Fruit fly (Drosophila melanogaster) whole organism, adult: ENCODE results near the gene Herp.
A peak's percentile ranks its signal among the peaks of the same experiment; 100 is the strongest.

Source experiments
- CG11617 ChIP-seq: fragments of 200-800 bp; sonication (Bioruptor generic); optimal IDR thresholded peaks from 2 replicates; lab custom pipeline; 2017; ENCODE audit warnings: mild to moderate bottlenecking, missing biosample characterization, missing genetic modification reagents, missing genetic modification characterization
- CG33017 ChIP-seq: fragments of 200-800 bp; sonication (Bioruptor generic); optimal IDR thresholded peaks from 2 replicates; lab custom pipeline; 2018; ENCODE audit warnings: missing biosample characterization, mild to moderate bottlenecking, missing genetic modification characterization, moderate library complexity
- CG7045 ChIP-seq: fragments of 200-800 bp; sonication (Bioruptor generic); optimal IDR thresholded peaks from 2 replicates; lab custom pipeline; 2017; ENCODE audit warnings: missing biosample characterization, mild to moderate bottlenecking, missing genetic modification characterization
- CG7101 ChIP-seq: fragments of 200-800 bp; sonication (Bioruptor generic); optimal IDR thresholded peaks from 2 replicates; lab custom pipeline; 2018; ENCODE audit warnings: missing biosample characterization, mild to moderate bottlenecking, missing genetic modification characterization, moderate library complexity
- Crg-1 ChIP-seq: fragments of 200-800 bp; sonication (Bioruptor generic); optimal IDR thresholded peaks from 2 replicates; lab custom pipeline; 2016; ENCODE audit warnings: missing biosample characterization, missing genetic modification characterization
- bab1 ChIP-seq: fragments of 200-800 bp; sonication (Bioruptor generic); optimal IDR thresholded peaks from 3 replicates; lab custom pipeline; 2019; ENCODE audit warnings: missing biosample characterization, mild to moderate bottlenecking, missing genetic modification characterization, moderate library complexity
- kay ChIP-seq: fragments of 200-800 bp; sonication (Bioruptor generic); peaks from one replicate; lab custom pipeline; 2016; ENCODE audit warnings: missing biosample characterization, missing genetic modification characterization, borderline replicate concordance
- pad ChIP-seq: fragments of 200-800 bp; sonication (Bioruptor generic); optimal IDR thresholded peaks from 3 replicates; lab custom pipeline; 2017; ENCODE audit warnings: missing biosample characterization, missing genetic modification characterization, mild to moderate bottlenecking, moderate library complexity, missing genetic modification reagents
- tj ChIP-seq: fragments of 200-800 bp; sonication (Bioruptor generic); optimal IDR thresholded peaks from 3 replicates; lab custom pipeline; 2017; ENCODE audit warnings: missing biosample characterization, mild to moderate bottlenecking, missing genetic modification characterization, moderate library complexity
- toe ChIP-seq: fragments of 200-800 bp; sonication (Bioruptor generic); optimal IDR thresholded peaks from 2 replicates; lab custom pipeline; 2016; ENCODE audit warnings: missing biosample characterization, missing genetic modification characterization

DNA sequence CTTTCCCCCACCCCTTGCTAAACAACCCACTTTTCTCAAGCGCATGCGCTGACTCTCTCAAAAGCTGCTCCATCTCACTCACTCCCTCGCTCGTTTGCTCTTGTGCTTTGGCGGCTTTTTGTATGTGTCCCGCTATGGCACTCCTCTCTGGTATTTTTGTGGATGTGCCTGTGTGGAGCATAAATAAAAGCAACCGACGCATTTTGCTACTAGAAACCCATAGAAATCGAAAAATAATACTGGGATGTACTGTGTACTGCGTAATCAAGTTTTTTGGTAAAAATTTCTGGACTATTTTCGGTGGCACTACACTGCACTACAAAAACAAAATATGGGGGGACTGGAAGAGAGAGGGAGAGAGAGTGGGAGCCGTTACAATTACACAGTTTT is 9.8 kb upstream of the Herp start:
- TF ChIP-seq Crg-1 (GFP tag; lab: Kevin White, UChicago), result no peak
- TF ChIP-seq kay (GFP tag; lab: Kevin White, UChicago), result peak; percentile 95
- peak; percentile 56 for TF ChIP-seq bab1 (GFP tag; lab: Kevin White, UChicago)
- no peak for TF ChIP-seq CG7045 (GFP tag; lab: Kevin White, UChicago)
- peak; percentile 85 for TF ChIP-seq tj (GFP tag; lab: Kevin White, UChicago)
- peak; percentile 96 for TF ChIP-seq pad
- TF ChIP-seq CG11617 (GFP tag; lab: Kevin White, UChicago), result peak; percentile 1
- no peak for TF ChIP-seq toe (GFP tag; lab: Kevin White, UChicago)
- no peak for TF ChIP-seq CG7101 (tag; lab: Kevin White, UChicago)
- TF ChIP-seq CG33017 (tag; lab: Kevin White, UChicago), result peak; percentile 57
